Worm (Caenorhabditis elegans) whole organism, young adult: ENCODE data around the gene F31D4.2.

Experiments used
- C06A6.2 ChIP-seq: fragments of 200-800 bp; sonication (Bioruptor generic); conservative IDR thresholded peaks from 2 replicates; pipeline ENCODE4 v1.3.6; 2022; ENCODE audit warnings: missing genetic modification characterization, missing compliant biosample characterization
- C17E4.6 ChIP-seq: fragments of 200-800 bp; sonication (Bioruptor generic); IDR thresholded peaks from 2 replicates; pipeline ENCODE4 v1.3.6; 2022; ENCODE audit warnings: missing genetic modification reagents, missing genetic modification characterization, missing compliant biosample characterization
- F10E7.11 ChIP-seq: sonication (generic microtip); optimal IDR thresholded peaks from 2 replicates; lab custom pipeline; 2017; ENCODE audit warnings: mild to moderate bottlenecking, missing genetic modification characterization, moderate library complexity, missing compliant biosample characterization
- F39B2.1 ChIP-seq: fragments of 200-800 bp; sonication (Bioruptor generic); IDR thresholded peaks from 2 replicates; pipeline ENCODE4 v1.3.6; 2022; ENCODE audit warnings: missing genetic modification reagents, missing genetic modification characterization, missing compliant biosample characterization
- F52B5.7 ChIP-seq: sonication (generic microtip); optimal IDR thresholded peaks from 2 replicates; lab custom pipeline; 2016; ENCODE audit warnings: mild to moderate bottlenecking, missing genetic modification characterization, missing compliant biosample characterization
- T26A5.8 ChIP-seq: sonication (generic microtip); optimal IDR thresholded peaks from 2 replicates; lab custom pipeline; 2016; ENCODE audit warnings: missing genetic modification characterization, missing compliant biosample characterization
- Y53G8AR.9 ChIP-seq: fragments of 200-800 bp; sonication (Bioruptor generic); conservative IDR thresholded peaks from 2 replicates; pipeline ENCODE4 v1.3.6; 2022; ENCODE audit warnings: missing genetic modification reagents, missing genetic modification characterization, missing compliant biosample characterization
- Y95B8A.8 ChIP-seq: fragments of 200-800 bp; sonication (Bioruptor generic); IDR thresholded peaks from 2 replicates; pipeline ENCODE4 v1.3.6; 2022; ENCODE audit warnings: missing genetic modification reagents, missing genetic modification characterization, missing compliant biosample characterization
- ZK185.1 ChIP-seq: sonication (generic microtip); optimal IDR thresholded peaks from 2 replicates; lab custom pipeline; 2016; ENCODE audit warnings: mild to moderate bottlenecking, missing genetic modification characterization, missing compliant biosample characterization; ENCODE audit not compliant: poor library complexity, severe bottlenecking
- ama-1 ChIP-seq, 3 experiments: fragments of 150-350 bp in 1 of 3; sonication (generic microtip) in 2 of 3; optimal IDR thresholded peaks; 2 replicates each; lab custom pipeline; 2014 to 2018; ENCODE audit warnings: missing biosample characterization in 2 of 3, missing genetic modification characterization in 2 of 3, missing genetic modification reagents in 2 of 3
- ccch-3 ChIP-seq: fragments of 200-800 bp; sonication (Bioruptor generic); optimal IDR thresholded peaks from 2 replicates; lab custom pipeline; 2018; ENCODE audit warnings: mild to moderate bottlenecking, missing genetic modification characterization, missing compliant biosample characterization
- cebp-2 ChIP-seq: fragments of 200-800 bp; sonication (Bioruptor generic); IDR thresholded peaks from 2 replicates; pipeline ENCODE4 v1.3.6; 2022; ENCODE audit warnings: missing genetic modification characterization, missing compliant biosample characterization
- ceh-40 ChIP-seq: fragments of 200-800 bp; sonication (Bioruptor generic); IDR thresholded peaks from 2 replicates; pipeline ENCODE4 v1.3.6; 2022; ENCODE audit warnings: missing genetic modification characterization, missing compliant biosample characterization
- ceh-91 ChIP-seq: fragments of 200-800 bp; sonication (Bioruptor generic); IDR thresholded peaks from 2 replicates; pipeline ENCODE4 v1.3.6; 2022; ENCODE audit warnings: missing genetic modification reagents, missing genetic modification characterization, missing compliant biosample characterization
- die-1 ChIP-seq: sonication (generic microtip); optimal IDR thresholded peaks from 2 replicates; lab custom pipeline; 2016; ENCODE audit warnings: missing genotype, mild to moderate bottlenecking, missing genetic modification characterization, missing compliant biosample characterization
- egl-18 ChIP-seq: fragments of 200-800 bp; sonication (Bioruptor generic); IDR thresholded peaks from 2 replicates; pipeline ENCODE4 v1.3.6; 2022; ENCODE audit warnings: missing genetic modification reagents, missing genetic modification characterization, missing compliant biosample characterization
- egl-44 ChIP-seq: fragments of 200-800 bp; sonication (Bioruptor generic); IDR thresholded peaks from 2 replicates; pipeline ENCODE4 v1.3.6; 2022; ENCODE audit warnings: missing genetic modification reagents, missing genetic modification characterization, missing compliant biosample characterization
- ekl-4 ChIP-seq: fragments of 200-800 bp; sonication (Bioruptor generic); IDR thresholded peaks from 2 replicates; pipeline ENCODE4 v1.3.6; 2022; ENCODE audit warnings: missing genetic modification reagents, missing genetic modification characterization, missing compliant biosample characterization
- fkh-3 ChIP-seq: sonication (generic microtip); optimal IDR thresholded peaks from 2 replicates; lab custom pipeline; 2016; ENCODE audit warnings: mild to moderate bottlenecking, missing genetic modification characterization, missing compliant biosample characterization
- him-1 ChIP-seq: sonication (generic microtip); optimal IDR thresholded peaks from 2 replicates; lab custom pipeline; 2016; ENCODE audit warnings: missing genotype, missing genetic modification reagents, missing genetic modification characterization, missing compliant biosample characterization
- hlh-12 ChIP-seq: sonication (generic microtip); optimal IDR thresholded peaks from 2 replicates; lab custom pipeline; 2016; ENCODE audit warnings: missing genetic modification characterization, missing compliant biosample characterization
- hmg-1.2 ChIP-seq: fragments of 200-800 bp; sonication (Bioruptor generic); IDR thresholded peaks from 2 replicates; pipeline ENCODE4 v1.3.6; 2022; ENCODE audit warnings: missing genetic modification reagents, missing genetic modification characterization, missing compliant biosample characterization
- let-526 ChIP-seq: fragments of 200-800 bp; sonication (Bioruptor generic); IDR thresholded peaks from 2 replicates; pipeline ENCODE4 v1.3.6; 2022; ENCODE audit warnings: missing genetic modification reagents, missing genetic modification characterization, missing compliant biosample characterization
- lin-40 ChIP-seq: sonication (generic microtip); optimal IDR thresholded peaks from 2 replicates; lab custom pipeline; 2016; ENCODE audit warnings: missing genetic modification characterization, mild to moderate bottlenecking, missing compliant biosample characterization, missing genotype, missing genetic modification reagents
- lir-1 ChIP-seq: fragments of 200-800 bp; sonication (Bioruptor generic); conservative IDR thresholded peaks from 2 replicates; pipeline ENCODE4 v1.3.6; 2022; ENCODE audit warnings: missing genetic modification reagents, missing genetic modification characterization, missing compliant biosample characterization
- madf-3 ChIP-seq: fragments of 200-800 bp; sonication (Bioruptor generic); IDR thresholded peaks from 2 replicates; pipeline ENCODE4 v1.3.6; 2022; ENCODE audit warnings: missing genetic modification reagents, missing genetic modification characterization, missing compliant biosample characterization
- madf-8 ChIP-seq: fragments of 200-800 bp; sonication (Bioruptor generic); conservative IDR thresholded peaks from 2 replicates; pipeline ENCODE4 v1.3.6; 2022; ENCODE audit warnings: missing genetic modification reagents, missing genetic modification characterization, missing compliant biosample characterization
- nfyb-1 ChIP-seq: fragments of 200-800 bp; sonication (Bioruptor generic); IDR thresholded peaks from 2 replicates; pipeline ENCODE4 v1.3.6; 2022; ENCODE audit warnings: missing genetic modification reagents, missing genetic modification characterization, missing compliant biosample characterization
- nhr-120 ChIP-seq: fragments of 200-800 bp; sonication (Bioruptor generic); IDR thresholded peaks from 2 replicates; pipeline ENCODE4 v1.3.6; 2022; ENCODE audit warnings: missing genetic modification characterization, missing compliant biosample characterization
- nhr-90 ChIP-seq: sonication (generic microtip); optimal IDR thresholded peaks from 2 replicates; lab custom pipeline; 2016; ENCODE audit warnings: missing genotype, mild to moderate bottlenecking, missing genetic modification characterization, missing compliant biosample characterization
- pbrm-1 ChIP-seq: fragments of 200-800 bp; sonication (Bioruptor generic); IDR thresholded peaks from 2 replicates; pipeline ENCODE4 v1.3.6; 2022; ENCODE audit warnings: missing genetic modification reagents, missing genetic modification characterization, missing compliant biosample characterization
- repo-1 ChIP-seq: sonication (generic microtip); optimal IDR thresholded peaks from 2 replicates; lab custom pipeline; 2017; ENCODE audit warnings: mild to moderate bottlenecking, missing genetic modification characterization, missing compliant biosample characterization
- rpc-1 ChIP-seq, 2 experiments: fragments of 150-350 bp in 1 of 2; sonication (generic microtip) in 1 of 2; optimal IDR thresholded peaks; 2 replicates each; lab custom pipeline; 2014 to 2018; ENCODE audit warnings: missing biosample characterization in 1 of 2, missing genetic modification characterization in 1 of 2, missing genetic modification reagents in 1 of 2, missing genotype in 1 of 2
- snpc-1.3 ChIP-seq: sonication (generic microtip); optimal IDR thresholded peaks from 2 replicates; lab custom pipeline; 2017; ENCODE audit warnings: missing genetic modification characterization, mild to moderate bottlenecking, missing compliant biosample characterization, antibody characterized with exemption, moderate library complexity, missing genotype, missing genetic modification reagents; ENCODE audit not compliant: insufficient read depth
- somi-1 ChIP-seq: fragments of 200-800 bp; sonication (Bioruptor generic); optimal IDR thresholded peaks from 2 replicates; lab custom pipeline; 2018; ENCODE audit warnings: mild to moderate bottlenecking, missing genetic modification characterization, missing compliant biosample characterization
- sptf-2 ChIP-seq: fragments of 200-800 bp; sonication (Bioruptor generic); optimal IDR thresholded peaks from 2 replicates; lab custom pipeline; 2018; ENCODE audit warnings: mild to moderate bottlenecking, missing genetic modification characterization, missing compliant biosample characterization
- tbp1 ChIP-seq: fragments of 200-800 bp; sonication (Bioruptor generic); optimal IDR thresholded peaks from 2 replicates; lab custom pipeline; 2018; ENCODE audit warnings: mild to moderate bottlenecking, missing genetic modification characterization, missing compliant biosample characterization
- tbx-9 ChIP-seq: sonication (generic microtip); optimal IDR thresholded peaks from 2 replicates; lab custom pipeline; 2016; ENCODE audit warnings: borderline replicate concordance, missing genetic modification characterization, inconsistent platforms, missing compliant biosample characterization
- tlf-1 ChIP-seq: fragments of 200-800 bp; sonication (Bioruptor generic); optimal IDR thresholded peaks from 2 replicates; lab custom pipeline; 2018; ENCODE audit warnings: mild to moderate bottlenecking, missing genetic modification characterization, missing compliant biosample characterization
- unc-62 ChIP-seq: fragments of 150-350 bp; optimal IDR thresholded peaks from 2 replicates; lab custom pipeline; 2014; ENCODE audit warnings: missing biosample characterization, missing genetic modification reagents, missing genetic modification characterization
- zim-3 ChIP-seq: sonication (generic microtip); optimal IDR thresholded peaks from 2 replicates; lab custom pipeline; 2017; ENCODE audit warnings: mild to moderate bottlenecking, missing genetic modification characterization, moderate library complexity, missing compliant biosample characterization
- ztf-18 ChIP-seq: sonication (generic microtip); optimal IDR thresholded peaks from 2 replicates; lab custom pipeline; 2016; ENCODE audit warnings: missing genotype, mild to moderate bottlenecking, missing genetic modification characterization, missing compliant biosample characterization
- ztf-25 ChIP-seq: fragments of 200-800 bp; sonication (Bioruptor generic); IDR thresholded peaks from 2 replicates; pipeline ENCODE4 v1.3.6; 2022; ENCODE audit warnings: missing genetic modification reagents, missing genetic modification characterization, missing compliant biosample characterization
- ztf-26 ChIP-seq: sonication (generic microtip); optimal IDR thresholded peaks from 2 replicates; lab custom pipeline; 2017; ENCODE audit warnings: missing genetic modification characterization, missing compliant biosample characterization
- ztf-3 ChIP-seq: fragments of 200-800 bp; sonication (Bioruptor generic); optimal IDR thresholded peaks from 2 replicates; lab custom pipeline; 2018; ENCODE audit warnings: mild to moderate bottlenecking, missing genetic modification characterization, missing compliant biosample characterization

The F31D4.2 gene

ce11 chrV:20861080-20861479, 15.7 kb upstream of the F31D4.2 start, which contains the start of gene try-4:
try-4 (minus strand) TSS chrV:20861153.
- TF ChIP-seq C17E4.6: no peak
- TF ChIP-seq die-1 (tag; lab: Kevin White, UChicago): no peak
- no peak for TF ChIP-seq C06A6.2 (GFP tag; lab: Robert Waterston, UW)

- no peak for TF ChIP-seq somi-1 (GFP tag; lab: Kevin White, UChicago)
- TF ChIP-seq nhr-90 (tag; lab: Kevin White, UChicago): no peak
- TF ChIP-seq him-1 (tag; lab: Kevin White, UChicago): no peak
- TF ChIP-seq egl-44: no peak
- TF ChIP-seq nhr-120: no peak
- TF ChIP-seq fkh-3 (tag; lab: Kevin White, UChicago): no peak
- no peak for TF ChIP-seq sptf-2 (GFP tag; lab: Kevin White, UChicago)
- TF ChIP-seq ZK185.1: no peak
- TF ChIP-seq ceh-91: no peak
- no peak for TF ChIP-seq hlh-12 (tag; lab: Kevin White, UChicago)
- no peak for TF ChIP-seq F52B5.7 (tag; lab: Kevin White, UChicago)
- no peak for TF ChIP-seq let-526 (GFP tag; lab: Robert Waterston, UW)
- TF ChIP-seq T26A5.8 (tag; lab: Kevin White, UChicago): no peak
- no peak for TF ChIP-seq hmg-1.2 (GFP tag; lab: Robert Waterston, UW)
- no peak for TF ChIP-seq ztf-3 (GFP tag; lab: Kevin White, UChicago)
- TF ChIP-seq tbp1 (GFP tag; lab: Kevin White, UChicago): no peak
- no peak for TF ChIP-seq lin-40 (tag; lab: Kevin White, UChicago)
- no peak for TF ChIP-seq cebp-2
- no peak for TF ChIP-seq snpc-1.3 (tag; lab: Kevin White, UChicago)
- TF ChIP-seq Y53G8AR.9: no peak
Measured at ce11 chrV:20853581-20854161, 8.3 kb upstream of the F31D4.2 start, which contains the start of gene F31D4.5. F31D4.5 (plus strand) TSS chrV:20854071.

- TF ChIP-seq hlh-12 (tag; lab: Kevin White, UChicago): no peak
- TF ChIP-seq C17E4.6: no peak
- no peak for TF ChIP-seq madf-3 (GFP tag; lab: Robert Waterston, UW)
- TF ChIP-seq ztf-18 (tag; lab: Kevin White, UChicago): no peak
- TF ChIP-seq ccch-3 (GFP tag; lab: Kevin White, UChicago): no peak
- TF ChIP-seq pbrm-1 (GFP tag; lab: Robert Waterston, UW): no peak
- no peak for TF ChIP-seq ztf-26 (tag; lab: Kevin White, UChicago)
- TF ChIP-seq ceh-91: no peak
- TF ChIP-seq ztf-3 (GFP tag; lab: Kevin White, UChicago): no peak
- TF ChIP-seq tlf-1 (GFP tag; lab: Kevin White, UChicago): no peak
- TF ChIP-seq tbp1 (GFP tag; lab: Kevin White, UChicago): no peak
- no peak for TF ChIP-seq ekl-4 (GFP tag; lab: Robert Waterston, UW)
- TF ChIP-seq madf-8 (GFP tag; lab: Robert Waterston, UW): no peak
- no peak for TF ChIP-seq tbx-9 (tag; lab: Kevin White, UChicago)
- peak; percentile 19 for TF ChIP-seq rpc-1 (optimal IDR thresholded peaks at IDR 0.05; lab: Kevin White, UChicago)
- TF ChIP-seq rpc-1 (tag; optimal IDR thresholded peaks at IDR 0.05; lab: Kevin White, UChicago): no peak
- TF ChIP-seq egl-18 (GFP tag; lab: Robert Waterston, UW): no peak
- TF ChIP-seq ama-1 (optimal IDR thresholded peaks at IDR 0.05; lab: Kevin White, UChicago): no peak
- peak in 1 of 2 experiments; percentile 28 for TF ChIP-seq ama-1 (GFP tag; optimal IDR thresholded peaks at IDR 0.05; lab: Kevin White, UChicago)
- TF ChIP-seq ceh-40 (GFP tag; lab: Robert Waterston, UW): no peak
- TF ChIP-seq ztf-25 (GFP tag; lab: Robert Waterston, UW): no peak
- TF ChIP-seq unc-62: no peak
- no peak for TF ChIP-seq F39B2.1 (GFP tag; lab: Robert Waterston, UW)
- no peak for TF ChIP-seq F10E7.11 (tag; lab: Kevin White, UChicago)
- TF ChIP-seq repo-1 (tag; lab: Kevin White, UChicago): no peak
- no peak for TF ChIP-seq Y95B8A.8 (GFP tag; lab: Robert Waterston, UW)
- no peak for TF ChIP-seq lir-1 (GFP tag; lab: Robert Waterston, UW)
- no peak for TF ChIP-seq nfyb-1 (GFP tag; lab: Robert Waterston, UW)
- TF ChIP-seq zim-3 (tag; lab: Kevin White, UChicago): no peak
Measured at ce11 chrV:20851847-20852386, 6.6 kb upstream of the F31D4.2 start, which contains the start of gene ndua-1. ndua-1 (minus strand) TSS chrV:20851897.
